Fruit fly (Drosophila melanogaster) whole organism, adult: ENCODE data around the gene CG11986.

Experiments used
- CG11617 ChIP-seq: fragments of 200-800 bp; sonication (Bioruptor generic); optimal IDR thresholded peaks from 2 replicates; lab custom pipeline; 2017; ENCODE audit warnings: mild to moderate bottlenecking, missing biosample characterization, missing genetic modification reagents, missing genetic modification characterization
- CG1620 ChIP-seq: fragments of 200-800 bp; sonication (Bioruptor generic); optimal IDR thresholded peaks from 2 replicates; lab custom pipeline; 2016; ENCODE audit warnings: missing biosample characterization, missing genetic modification characterization
- CG33017 ChIP-seq: fragments of 200-800 bp; sonication (Bioruptor generic); optimal IDR thresholded peaks from 2 replicates; lab custom pipeline; 2018; ENCODE audit warnings: missing biosample characterization, mild to moderate bottlenecking, missing genetic modification characterization, moderate library complexity
- CG7045 ChIP-seq: fragments of 200-800 bp; sonication (Bioruptor generic); optimal IDR thresholded peaks from 2 replicates; lab custom pipeline; 2017; ENCODE audit warnings: missing biosample characterization, mild to moderate bottlenecking, missing genetic modification characterization
- CG7101 ChIP-seq: fragments of 200-800 bp; sonication (Bioruptor generic); optimal IDR thresholded peaks from 2 replicates; lab custom pipeline; 2018; ENCODE audit warnings: missing biosample characterization, mild to moderate bottlenecking, missing genetic modification characterization, moderate library complexity
- Crg-1 ChIP-seq: fragments of 200-800 bp; sonication (Bioruptor generic); optimal IDR thresholded peaks from 2 replicates; lab custom pipeline; 2016; ENCODE audit warnings: missing biosample characterization, missing genetic modification characterization
- cic ChIP-seq: fragments of 200-800 bp; sonication (Bioruptor generic); optimal IDR thresholded peaks from 2 replicates; lab custom pipeline; 2017; ENCODE audit warnings: missing biosample characterization, mild to moderate bottlenecking, missing genetic modification characterization, moderate library complexity
- kay ChIP-seq: fragments of 200-800 bp; sonication (Bioruptor generic); peaks from one replicate; lab custom pipeline; 2016; ENCODE audit warnings: missing biosample characterization, missing genetic modification characterization, borderline replicate concordance
- pad ChIP-seq: fragments of 200-800 bp; sonication (Bioruptor generic); optimal IDR thresholded peaks from 3 replicates; lab custom pipeline; 2017; ENCODE audit warnings: missing biosample characterization, missing genetic modification characterization, mild to moderate bottlenecking, moderate library complexity, missing genetic modification reagents
- toe ChIP-seq: fragments of 200-800 bp; sonication (Bioruptor generic); optimal IDR thresholded peaks from 2 replicates; lab custom pipeline; 2016; ENCODE audit warnings: missing biosample characterization, missing genetic modification characterization

- no peak for TF ChIP-seq toe (GFP tag; lab: Kevin White, UChicago)
- TF ChIP-seq kay: no peak
- no peak for TF ChIP-seq CG1620 (GFP tag; lab: Kevin White, UChicago)
- no peak for TF ChIP-seq cic (GFP tag; lab: Kevin White, UChicago)
- no peak for TF ChIP-seq Crg-1 (GFP tag; lab: Kevin White, UChicago)
- TF ChIP-seq CG7101 (tag; lab: Kevin White, UChicago): peak; percentile 34
- no peak for TF ChIP-seq pad
- no peak for TF ChIP-seq CG7045 (GFP tag; lab: Kevin White, UChicago)
- TF ChIP-seq CG33017: no peak
- no peak for TF ChIP-seq CG11617 (GFP tag; lab: Kevin White, UChicago)
Observed at dm6 chr3R:9002542-9002941, 12.7 kb upstream of the CG11986 start.
